Worm (Caenorhabditis elegans): Measurements from ENCODE around the gene gcy-21.
"Not testable (repeated sequence)": the region's sequence is repeated elsewhere in the genome, so short reads cannot be mapped to it uniquely, and the experiment has no call there.

ce11 chrII:2665081-2665480 is 5.6 kb downstream of the gcy-21 start, which contains the start of gene F22E5.2:
- not testable (repeated sequence) for TF ChIP-seq flt-1 (GFP tag; IDR thresholded peaks at IDR 0.05); klf-2 (GFP tag; conservative IDR thresholded peaks at IDR 0.05); tab-1 (GFP tag; IDR thresholded peaks at IDR 0.05); T22C8.4 (GFP tag; IDR thresholded peaks at IDR 0.05); ztf-29 (GFP tag; IDR thresholded peaks at IDR 0.05)

All from whole organism, midembryonic.